Worm (Caenorhabditis elegans) whole organism, mixed stage, embryonic: ENCODE data around the gene Y49F6B.8.

Experiments
- M03D4.4 ChIP-seq: sonication (generic microtip); optimal IDR thresholded peaks from 2 replicates; lab custom pipeline; 2017; ENCODE audit warnings: mild to moderate bottlenecking, missing genetic modification characterization, missing compliant biosample characterization
- bed-3 ChIP-seq: fragments of 200-800 bp; sonication (Bioruptor generic); optimal IDR thresholded peaks from 3 replicates; lab custom pipeline; 2018; ENCODE audit warnings: mild to moderate bottlenecking, missing genetic modification characterization, moderate library complexity, missing compliant biosample characterization
- blmp-1 ChIP-seq: fragments of 150-350 bp; optimal IDR thresholded peaks from 2 replicates; lab custom pipeline; 2014; ENCODE audit warnings: missing biosample characterization, missing genetic modification characterization
- ceh-39 ChIP-seq: fragments of 150-350 bp; optimal IDR thresholded peaks from 2 replicates; lab custom pipeline; 2014; ENCODE audit warnings: missing biosample characterization, missing genetic modification characterization
- ceh-43 ChIP-seq: fragments of 200-800 bp; sonication (Bioruptor generic); optimal IDR thresholded peaks from 2 replicates; lab custom pipeline; 2018; ENCODE audit warnings: mild to moderate bottlenecking, missing genetic modification characterization, moderate library complexity, missing compliant biosample characterization
- ceh-83 ChIP-seq: fragments of 200-800 bp; sonication (Bioruptor generic); optimal IDR thresholded peaks from 2 replicates; lab custom pipeline; 2018; ENCODE audit warnings: mild to moderate bottlenecking, missing genetic modification characterization, missing compliant biosample characterization
- ces-1 ChIP-seq: fragments of 150-350 bp; optimal IDR thresholded peaks from 2 replicates; lab custom pipeline; 2014; ENCODE audit warnings: missing biosample characterization, missing genetic modification reagents, missing genetic modification characterization
- cnd-1 ChIP-seq: fragments of 200-800 bp; sonication (Bioruptor generic); optimal IDR thresholded peaks from 2 replicates; lab custom pipeline; 2018; ENCODE audit warnings: mild to moderate bottlenecking, missing genetic modification characterization, missing compliant biosample characterization
- drap-1 ChIP-seq: fragments of 200-800 bp; sonication (Bioruptor generic); optimal IDR thresholded peaks from 3 replicates; lab custom pipeline; 2018; ENCODE audit warnings: mild to moderate bottlenecking, missing genetic modification characterization, missing compliant biosample characterization
- elt-1 ChIP-seq: sonication (generic microtip); optimal IDR thresholded peaks from 2 replicates; lab custom pipeline; 2017; ENCODE audit warnings: missing genetic modification characterization, mild to moderate bottlenecking, missing compliant biosample characterization, antibody characterized with exemption, moderate library complexity, borderline replicate concordance; ENCODE audit not compliant: insufficient read depth
- elt-3 ChIP-seq: fragments of 150-350 bp; optimal IDR thresholded peaks from 2 replicates; lab custom pipeline; 2014; ENCODE audit warnings: missing biosample characterization, missing genetic modification characterization
- flh-1 ChIP-seq: fragments of 200-800 bp; sonication (Bioruptor generic); optimal IDR thresholded peaks from 2 replicates; lab custom pipeline; 2018; ENCODE audit warnings: mild to moderate bottlenecking, missing genetic modification characterization, moderate library complexity, missing compliant biosample characterization
- ham-2 ChIP-seq: fragments of 200-800 bp; sonication (Bioruptor generic); optimal IDR thresholded peaks from 2 replicates; lab custom pipeline; 2018; ENCODE audit warnings: mild to moderate bottlenecking, missing genetic modification characterization, missing compliant biosample characterization
- hlh-1 ChIP-seq: fragments of 150-350 bp; optimal IDR thresholded peaks from 2 replicates; lab custom pipeline; 2014; ENCODE audit warnings: missing biosample characterization, missing genetic modification reagents, missing genetic modification characterization
- lin-13 ChIP-seq: fragments of 150-350 bp; optimal IDR thresholded peaks from 2 replicates; lab custom pipeline; 2014; ENCODE audit warnings: missing biosample characterization, missing genetic modification characterization
- lin-32 ChIP-seq: fragments of 200-800 bp; sonication (Bioruptor generic); optimal IDR thresholded peaks from 2 replicates; lab custom pipeline; 2018; ENCODE audit warnings: mild to moderate bottlenecking, missing genetic modification characterization, missing compliant biosample characterization
- lsy-2 ChIP-seq: fragments of 150-350 bp; optimal IDR thresholded peaks from 2 replicates; lab custom pipeline; 2014; ENCODE audit warnings: missing biosample characterization, missing genetic modification characterization
- mab-5 ChIP-seq: fragments of 150-350 bp; optimal IDR thresholded peaks from 2 replicates; lab custom pipeline; 2014; ENCODE audit warnings: missing biosample characterization, missing genetic modification characterization
- mep-1 ChIP-seq: fragments of 150-350 bp; optimal IDR thresholded peaks from 2 replicates; lab custom pipeline; 2017; ENCODE audit warnings: missing biosample characterization, missing genetic modification reagents, missing genetic modification characterization, inconsistent platforms
- mls-2 ChIP-seq: sonication (generic microtip); optimal IDR thresholded peaks from 2 replicates; lab custom pipeline; 2016; ENCODE audit warnings: mild to moderate bottlenecking, missing genetic modification characterization, moderate library complexity, missing compliant biosample characterization
- nhr-12 ChIP-seq: fragments of 150-350 bp; optimal IDR thresholded peaks from 2 replicates; lab custom pipeline; 2014; ENCODE audit warnings: missing biosample characterization, missing genetic modification characterization
- nhr-2 ChIP-seq: fragments of 150-350 bp; optimal IDR thresholded peaks from 2 replicates; lab custom pipeline; 2014; ENCODE audit warnings: missing biosample characterization, missing genetic modification characterization
- nhr-237 ChIP-seq: fragments of 150-350 bp; optimal IDR thresholded peaks from 2 replicates; lab custom pipeline; 2014; ENCODE audit warnings: missing biosample characterization, missing genetic modification characterization
- nhr-28 ChIP-seq: fragments of 150-350 bp; optimal IDR thresholded peaks from 2 replicates; lab custom pipeline; 2014; ENCODE audit warnings: missing biosample characterization, missing genetic modification characterization
- nhr-76 ChIP-seq: sonication (generic microtip); optimal IDR thresholded peaks from 2 replicates; lab custom pipeline; 2017; ENCODE audit warnings: missing biosample characterization, missing genetic modification characterization
- pha-4 ChIP-seq: fragments of 150-350 bp; optimal IDR thresholded peaks from 2 replicates; lab custom pipeline; 2018; ENCODE audit warnings: missing biosample characterization, missing genetic modification reagents, missing genetic modification characterization
- sem-2 ChIP-seq: fragments of 200-800 bp; sonication (Bioruptor generic); optimal IDR thresholded peaks from 2 replicates; lab custom pipeline; 2018; ENCODE audit warnings: mild to moderate bottlenecking, missing genetic modification characterization, missing compliant biosample characterization
- snpc-4 ChIP-seq: fragments of 150-350 bp; optimal IDR thresholded peaks from 2 replicates; lab custom pipeline; 2014; ENCODE audit warnings: missing biosample characterization, missing genetic modification characterization
- sptf-1 ChIP-seq: sonication (generic microtip); optimal IDR thresholded peaks from 2 replicates; lab custom pipeline; 2017; ENCODE audit warnings: mild to moderate bottlenecking, missing genetic modification characterization, moderate library complexity, missing compliant biosample characterization
- tbx-8 ChIP-seq: fragments of 200-800 bp; sonication (Bioruptor generic); optimal IDR thresholded peaks from 2 replicates; lab custom pipeline; 2018; ENCODE audit warnings: mild to moderate bottlenecking, missing genetic modification characterization, moderate library complexity, missing compliant biosample characterization
- unc-120 ChIP-seq: sonication (generic microtip); optimal IDR thresholded peaks from 2 replicates; lab custom pipeline; 2017; ENCODE audit warnings: missing genetic modification characterization, missing compliant biosample characterization; ENCODE audit not compliant: poor library complexity, severe bottlenecking
- unc-39 ChIP-seq: fragments of 150-350 bp; optimal IDR thresholded peaks from 2 replicates; lab custom pipeline; 2014; ENCODE audit warnings: missing biosample characterization, missing genetic modification characterization
- unc-62 ChIP-seq: fragments of 150-350 bp; optimal IDR thresholded peaks from 2 replicates; lab custom pipeline; 2014; ENCODE audit warnings: missing biosample characterization, missing genetic modification reagents, missing genetic modification characterization
- zip-8 ChIP-seq: fragments of 150-350 bp; optimal IDR thresholded peaks from 2 replicates; lab custom pipeline; 2014; ENCODE audit warnings: missing biosample characterization, missing genetic modification characterization
- ztf-11 ChIP-seq: fragments of 150-350 bp; optimal IDR thresholded peaks from 2 replicates; lab custom pipeline; 2014; ENCODE audit warnings: missing biosample characterization, missing genetic modification characterization

Gene Y49F6B.8

DNA sequence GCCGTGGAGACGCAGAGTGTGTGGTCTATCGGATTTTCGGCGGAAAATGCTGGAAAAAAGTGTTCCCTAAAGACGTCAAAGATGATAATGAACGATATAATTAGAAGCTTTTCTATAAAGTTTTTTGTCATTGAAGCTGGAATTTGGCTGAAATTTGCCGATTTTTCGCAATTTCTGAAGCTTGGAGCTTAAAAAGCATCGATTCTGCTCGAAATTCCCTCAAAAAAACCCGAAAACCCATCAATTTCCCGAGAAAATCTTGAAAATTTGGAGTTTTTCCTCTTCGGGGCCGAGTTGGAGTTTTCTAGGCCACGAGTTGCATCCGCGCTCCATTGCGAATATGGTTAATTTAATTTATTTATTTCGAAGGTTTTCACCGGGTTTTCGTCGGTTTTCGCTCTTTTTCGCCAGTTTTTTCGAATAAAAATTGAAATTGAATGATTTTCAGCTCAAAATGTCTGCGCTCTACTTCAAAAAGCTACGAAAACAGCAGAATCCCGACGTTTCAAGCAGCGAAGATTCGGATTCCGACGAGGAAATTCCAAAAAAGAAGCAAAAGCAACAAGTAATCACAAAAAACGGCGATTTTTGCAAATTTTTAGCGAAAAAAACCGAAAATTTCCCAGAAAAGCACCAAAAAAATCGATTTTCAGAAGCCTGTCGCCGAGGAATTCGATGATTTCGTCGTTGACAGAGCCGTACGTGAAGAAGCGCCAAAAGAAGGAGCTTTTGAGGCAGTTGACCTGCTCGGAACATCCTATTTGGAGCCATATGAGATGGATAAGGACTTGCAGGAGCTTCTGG is 21.2 kb upstream of the Y49F6B.8 start, which contains the start of the genes col-71 and Y49F6B.2:
Gene col-71 (minus strand): TSS at position 51 of the 804 bp plus-strand sequence.
Gene Y49F6B.2 (plus strand): TSS at position 449 of the 804 bp plus-strand sequence.
- TF ChIP-seq ztf-11 (tag; lab: Kevin White, UChicago) (no peak), mab-5 (tag; lab: Kevin White, UChicago) (peak; percentile 65), nhr-12 (tag; lab: Kevin White, UChicago) (no peak), cnd-1 (tag; lab: Kevin White, UChicago) (peak; percentile 48), blmp-1 (tag; lab: Kevin White, UChicago) (no peak), ceh-39 (tag; lab: Kevin White, UChicago) (peak; percentile 5), unc-62 (GFP tag; lab: Kevin White, UChicago) (no peak), bed-3 (GFP tag; lab: Kevin White, UChicago) (peak; percentile 9), snpc-4 (tag; lab: Kevin White, UChicago) (no peak), mep-1 (tag; lab: Kevin White, UChicago) (peak; percentile 58), lin-32 (GFP tag; lab: Kevin White, UChicago) (no peak), nhr-2 (tag; lab: Kevin White, UChicago) (no peak), mls-2 (tag; lab: Kevin White, UChicago) (peak; percentile 53), M03D4.4 (tag; lab: Kevin White, UChicago) (no peak), ces-1 (GFP tag; lab: Kevin White, UChicago) (peak; percentile 99), nhr-28 (tag; lab: Kevin White, UChicago) (no peak), nhr-237 (tag; lab: Kevin White, UChicago) (peak; percentile 46), ceh-43 (GFP tag; lab: Kevin White, UChicago) (peak; percentile 5), lin-13 (peak; percentile 73), elt-3 (tag; lab: Kevin White, UChicago) (no peak), unc-120 (tag; lab: Kevin White, UChicago) (peak; percentile 25), flh-1 (no peak), sptf-1 (tag; lab: Kevin White, UChicago) (peak; percentile 68), hlh-1 (tag; lab: Kevin White, UChicago) (no peak), drap-1 (GFP tag; lab: Kevin White, UChicago) (no peak), zip-8 (tag; lab: Kevin White, UChicago) (no peak), tbx-8 (peak; percentile 21), unc-39 (tag; lab: Kevin White, UChicago) (no peak), lsy-2 (peak; percentile 51), nhr-76 (tag; lab: Kevin White, UChicago) (no peak), ham-2 (GFP tag; lab: Kevin White, UChicago) (no peak), ceh-83 (GFP tag; lab: Kevin White, UChicago) (no peak), elt-1 (tag; lab: Kevin White, UChicago) (no peak), sem-2 (GFP tag; lab: Kevin White, UChicago) (no peak), pha-4 (peak; percentile 46)

DNA sequence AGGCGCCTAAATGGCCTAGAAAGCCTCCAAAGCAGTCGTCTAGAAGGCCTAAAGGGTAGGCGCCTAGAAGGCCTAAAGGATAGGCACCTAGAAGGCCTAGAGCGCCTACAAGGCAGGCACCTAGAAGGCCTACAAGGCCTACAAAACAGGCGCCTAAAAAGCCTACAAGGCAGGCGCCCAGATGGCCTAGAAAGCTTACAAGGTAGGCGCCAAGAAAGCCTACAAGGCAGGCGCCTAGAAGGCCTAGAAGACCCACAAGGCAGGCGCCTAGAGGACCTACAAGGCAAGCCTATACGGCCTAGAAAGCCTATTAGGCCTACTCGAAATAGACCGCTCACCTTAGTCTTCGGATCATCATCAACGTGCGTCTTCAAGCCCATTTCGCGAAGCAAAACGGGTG is 20.5 kb upstream of the Y49F6B.8 start:
- TF ChIP-seq ztf-11 (tag; lab: Kevin White, UChicago): no peak
- no peak for TF ChIP-seq ceh-43 (GFP tag; lab: Kevin White, UChicago)
- TF ChIP-seq lin-32 (GFP tag; lab: Kevin White, UChicago): no peak
- TF ChIP-seq elt-1 (tag; lab: Kevin White, UChicago): no peak
- no peak for TF ChIP-seq elt-3 (tag; lab: Kevin White, UChicago)
- no peak for TF ChIP-seq M03D4.4 (tag; lab: Kevin White, UChicago)
- TF ChIP-seq unc-39 (tag; lab: Kevin White, UChicago): no peak
- TF ChIP-seq tbx-8: no peak
- no peak for TF ChIP-seq blmp-1 (tag; lab: Kevin White, UChicago)
- TF ChIP-seq ces-1 (GFP tag; lab: Kevin White, UChicago): no peak
- TF ChIP-seq mab-5 (tag; lab: Kevin White, UChicago): no peak
- no peak for TF ChIP-seq mls-2 (tag; lab: Kevin White, UChicago)
- no peak for TF ChIP-seq drap-1 (GFP tag; lab: Kevin White, UChicago)
- no peak for TF ChIP-seq sem-2 (GFP tag; lab: Kevin White, UChicago)
- TF ChIP-seq mep-1 (tag; lab: Kevin White, UChicago): no peak
- TF ChIP-seq hlh-1 (tag; lab: Kevin White, UChicago): no peak
- no peak for TF ChIP-seq sptf-1 (tag; lab: Kevin White, UChicago)
- TF ChIP-seq lsy-2: no peak
- TF ChIP-seq unc-120 (tag; lab: Kevin White, UChicago): no peak
- no peak for TF ChIP-seq nhr-28 (tag; lab: Kevin White, UChicago)
